Fruit fly (Drosophila melanogaster) whole organism: Measurements from ENCODE around the gene CG11858.

Source experiments
- CG8478 ChIP-seq: fragments of >200 bp; optimal IDR thresholded peaks from 2 replicates; lab custom pipeline; 2018; ENCODE audit warnings: inconsistent platforms
- Dll ChIP-seq: fragments of >200 bp; optimal IDR thresholded peaks from 2 replicates; lab custom pipeline; 2017
- EcR ChIP-seq, 2 experiments: fragments of >200 bp; optimal IDR thresholded peaks; 2 replicates each; lab custom pipeline; 2017; ENCODE audit warnings: missing biosample characterization in 2 of 2, missing genetic modification characterization in 2 of 2, missing genetic modification reagents in 2 of 2
- pan ChIP-seq: fragments of >200 bp; optimal IDR thresholded peaks from 2 replicates; lab custom pipeline; 2017
- psq ChIP-seq: fragments of >200 bp; optimal IDR thresholded peaks from 2 replicates; lab custom pipeline; 2017
- usp ChIP-seq: fragments of >200 bp; optimal IDR thresholded peaks from 2 replicates; lab custom pipeline; 2017; ENCODE audit warnings: missing biosample characterization, missing genetic modification characterization, mixed read lengths

DNA sequence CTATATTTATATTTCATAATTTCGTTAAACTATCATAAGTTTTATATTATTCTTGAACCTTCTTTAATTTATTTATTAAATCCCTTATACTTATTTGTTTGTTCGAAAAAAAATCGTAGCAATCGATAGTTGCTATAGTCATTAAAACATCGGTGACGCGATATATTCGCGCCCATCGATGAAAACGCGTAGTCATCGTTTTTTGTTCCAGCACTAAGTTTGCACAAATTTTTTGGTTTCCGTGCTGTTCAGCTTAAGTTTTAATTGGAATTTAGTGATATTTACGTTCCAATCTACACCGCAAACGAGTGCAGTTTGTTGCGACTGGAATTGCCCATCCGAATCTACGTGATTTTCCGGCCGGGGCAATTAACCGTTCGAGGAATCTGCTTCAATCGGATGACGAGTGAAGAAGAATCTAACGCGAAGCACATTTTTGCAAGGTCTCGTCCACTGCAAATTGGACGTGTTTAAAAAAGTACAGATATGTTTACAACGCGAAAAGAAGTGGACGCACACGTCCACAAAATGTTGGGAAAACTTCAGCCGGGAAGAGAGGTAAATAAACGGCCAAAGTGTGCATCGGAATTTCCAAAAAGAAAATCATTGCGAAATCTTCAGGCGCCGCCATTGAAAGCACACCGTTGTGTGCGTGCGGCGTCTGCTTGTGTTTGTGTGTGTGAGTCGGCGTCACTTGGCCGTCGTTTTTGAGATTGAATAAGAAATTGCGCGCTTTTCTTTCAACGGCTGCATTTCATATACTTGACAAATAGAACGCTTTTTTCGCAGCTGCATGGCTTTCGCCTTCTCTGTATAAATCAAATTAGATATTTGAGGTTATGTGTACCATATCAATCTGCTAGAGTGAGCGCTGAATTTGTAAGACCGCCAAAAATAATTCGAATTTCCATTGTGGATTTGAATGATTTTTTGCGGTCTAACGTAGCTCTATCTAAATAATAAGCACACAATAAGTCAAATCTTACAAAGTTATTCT lies 13.1 kb upstream of the CG11858 start, which contains the start of gene Nup358:
- no peak for TF ChIP-seq CG8478
- no peak for TF ChIP-seq usp (GFP tag; lab: Kevin White, UChicago)
- TF ChIP-seq EcR (GFP tag; optimal IDR thresholded peaks at IDR 0.05; lab: Kevin White, UChicago) = no peak
- TF ChIP-seq pan (lab: Kevin White, UChicago) = no peak
- no peak for TF ChIP-seq Dll (lab: Kevin White, UChicago)
- TF ChIP-seq psq (lab: Kevin White, UChicago) = no peak
